Fruit fly (Drosophila melanogaster) S2 (cell line): ENCODE data around the gene ND-15.
A peak's percentile ranks its signal among the peaks of the same experiment; 100 is the strongest.

Experiments
- CG8478 ChIP-seq: fragments of >200 bp; optimal IDR thresholded peaks from 2 replicates; lab custom pipeline; 2018
- CTCF ChIP-seq, 2 experiments: fragments of >200 bp; optimal IDR thresholded peaks; 2 replicates each; lab custom pipeline; 2018

Gene ND-15

dm6 chr2L:109098-109799, 5.3 kb upstream of the ND-15 start:
- TF ChIP-seq CG8478 (no peak), CTCF (optimal IDR thresholded peaks at IDR 0.05; lab: Kevin White, UChicago) (no peak)

dm6 chr2L:110046-110445, 4.5 kb upstream of the ND-15 start:
- TF ChIP-seq CG8478 (no peak), CTCF (optimal IDR thresholded peaks at IDR 0.05; lab: Kevin White, UChicago) (no peak)

- TF ChIP-seq CG8478 (no peak), CTCF (optimal IDR thresholded peaks at IDR 0.05; lab: Kevin White, UChicago) (no peak)
Observed at dm6 chr2L:116388-116787, 1.9 kb downstream of the ND-15 start, which contains the start of gene CG13694. Gene CG13694 (minus strand): TSS chr2L:116488.

dm6 chr2L:117750-118149, 3.2 kb downstream of the ND-15 start:
- TF ChIP-seq CG8478, result no peak
- TF ChIP-seq CTCF (optimal IDR thresholded peaks at IDR 0.05; lab: Kevin White, UChicago), result no peak

dm6 chr2L:120492-121455, 6.2 kb downstream of the ND-15 start:
- TF ChIP-seq CG8478 (no peak), CTCF (optimal IDR thresholded peaks at IDR 0.05; lab: Kevin White, UChicago) (no peak)

dm6 chr2L:121456-121831, 6.9 kb downstream of the ND-15 start, which contains the start of gene CG4822:
Gene CG4822 (minus strand): TSS chr2L:121754.
- TF ChIP-seq CTCF (optimal IDR thresholded peaks at IDR 0.05; lab: Kevin White, UChicago) (no peak), CG8478 (no peak)

dm6 chr2L:122167-123006, 7.9 kb downstream of the ND-15 start:
- peak; percentile 42 to 66 for TF ChIP-seq CTCF (optimal IDR thresholded peaks at IDR 0.05; lab: Kevin White, UChicago)
- no peak for TF ChIP-seq CG8478

- no peak for TF ChIP-seq CTCF (optimal IDR thresholded peaks at IDR 0.05; lab: Kevin White, UChicago)
- no peak for TF ChIP-seq CG8478
Observed at dm6 chr2L:123007-123327, 8.4 kb downstream of the ND-15 start.

dm6 chr2L:125364-126252, 11.1 kb downstream of the ND-15 start:
- TF ChIP-seq CTCF (optimal IDR thresholded peaks at IDR 0.05; lab: Kevin White, UChicago) (no peak), CG8478 (no peak)

- TF ChIP-seq CG8478, result no peak
- no peak for TF ChIP-seq CTCF (optimal IDR thresholded peaks at IDR 0.05; lab: Kevin White, UChicago)
Observed at dm6 chr2L:128296-128715, 13.8 kb downstream of the ND-15 start.

dm6 chr2L:128977-129941, 14.7 kb downstream of the ND-15 start:
- TF ChIP-seq CG8478, result peak; percentile 56
- TF ChIP-seq CTCF (optimal IDR thresholded peaks at IDR 0.05; lab: Kevin White, UChicago), result no peak

- no peak for TF ChIP-seq CG8478
- TF ChIP-seq CTCF (optimal IDR thresholded peaks at IDR 0.05; lab: Kevin White, UChicago), result no peak
Observed at dm6 chr2L:130691-131090, 16.2 kb downstream of the ND-15 start, which contains the start of gene CG3164. Gene CG3164 (minus strand): TSS chr2L:130791.
